Worm (Caenorhabditis elegans): Measurements from ENCODE around the gene srbc-84.

DNA sequence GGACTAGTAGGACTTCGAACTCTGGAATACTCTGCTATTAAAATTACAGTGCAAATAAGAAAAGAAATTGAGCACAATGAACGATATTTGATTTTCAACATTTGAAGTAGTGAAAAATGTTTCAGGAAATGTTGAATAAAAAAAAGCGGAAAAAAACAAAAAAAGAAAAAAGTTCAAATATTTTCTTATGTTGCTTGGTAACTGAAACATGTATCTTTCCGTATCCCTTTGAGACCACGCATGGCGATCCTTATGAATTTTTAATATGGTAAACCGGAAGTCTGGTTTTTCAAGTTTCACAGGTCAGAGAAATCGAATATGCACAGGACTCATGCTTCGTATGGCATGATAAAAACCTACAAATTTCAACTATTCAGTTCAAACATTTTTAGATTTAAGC lies 11.2 kb upstream of the srbc-84 start, which contains the start of gene F28G4.3:
- TF ChIP-seq ces-1 (GFP tag; optimal IDR thresholded peaks at IDR 0.05) (no peak), nhr-28 (tag; optimal IDR thresholded peaks at IDR 0.05) (no peak), fkh-10 (GFP tag; optimal IDR thresholded peaks at IDR 0.05) (no peak), ztf-4 (tag; optimal IDR thresholded peaks at IDR 0.05) (no peak), ceh-82 (tag; optimal IDR thresholded peaks at IDR 0.05) (no peak), skn-1 (tag; optimal IDR thresholded peaks at IDR 0.05) (no peak), unc-130 (tag; optimal IDR thresholded peaks at IDR 0.05) (no peak), snpc-4 (tag; optimal IDR thresholded peaks at IDR 0.05) (no peak), pag-3 (tag; optimal IDR thresholded peaks at IDR 0.05; ENCODE audit: borderline replicate concordance, insufficient read depth) (no peak), lin-35 (GFP tag; optimal IDR thresholded peaks at IDR 0.05) (no peak), efl-1 (optimal IDR thresholded peaks at IDR 0.05) (no peak), efl-1 (GFP tag; optimal IDR thresholded peaks at IDR 0.05 in 1 of 2) (no peak), aly-2 (tag; optimal IDR thresholded peaks at IDR 0.05) (no peak), tlp-1 (tag; optimal IDR thresholded peaks at IDR 0.05) (no peak)
